Fruit fly (Drosophila melanogaster) Kc167 (cell line): Measurements from ENCODE around the gene CG5214.

ENCODE experiments used
- Myc ChIP-seq: fragments of >200 bp; optimal IDR thresholded peaks from 2 replicates; lab custom pipeline; 2017; ENCODE audit warnings: missing external identifiers
- h ChIP-seq: fragments of >200 bp; optimal IDR thresholded peaks from 3 replicates; lab custom pipeline; 2018; ENCODE audit warnings: missing external identifiers
- psq ChIP-seq: fragments of >200 bp; optimal IDR thresholded peaks from 2 replicates; lab custom pipeline; 2017; ENCODE audit warnings: missing external identifiers

DNA sequence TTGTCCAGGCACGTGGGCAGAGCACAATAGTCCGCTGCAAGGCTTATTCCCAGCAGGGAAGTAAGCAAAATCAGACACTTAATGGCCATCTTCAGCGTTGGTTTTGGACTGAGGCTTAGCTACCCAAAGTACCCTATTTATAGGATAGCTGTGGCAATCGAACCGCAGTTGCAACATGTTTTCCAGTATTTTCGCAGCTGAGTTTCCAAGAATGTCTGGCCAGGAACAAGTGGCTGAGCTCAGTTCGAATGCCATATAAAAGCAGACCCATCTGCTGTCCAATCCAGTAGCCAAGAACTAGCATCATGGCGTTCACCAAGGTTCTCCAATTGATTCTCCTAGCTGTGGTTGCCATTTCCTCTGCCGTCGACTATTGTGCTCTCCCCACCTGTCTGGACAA is 3.2 kb upstream of the CG5214 start, which contains the start of the genes scpr-B and scpr-A:
- TF ChIP-seq Myc (no peak), h (no peak), psq (lab: Kevin White, UChicago) (no peak)
